Fruit fly (Drosophila melanogaster): Measurements from ENCODE around the gene CG18675.

The CG18675 gene

DNA sequence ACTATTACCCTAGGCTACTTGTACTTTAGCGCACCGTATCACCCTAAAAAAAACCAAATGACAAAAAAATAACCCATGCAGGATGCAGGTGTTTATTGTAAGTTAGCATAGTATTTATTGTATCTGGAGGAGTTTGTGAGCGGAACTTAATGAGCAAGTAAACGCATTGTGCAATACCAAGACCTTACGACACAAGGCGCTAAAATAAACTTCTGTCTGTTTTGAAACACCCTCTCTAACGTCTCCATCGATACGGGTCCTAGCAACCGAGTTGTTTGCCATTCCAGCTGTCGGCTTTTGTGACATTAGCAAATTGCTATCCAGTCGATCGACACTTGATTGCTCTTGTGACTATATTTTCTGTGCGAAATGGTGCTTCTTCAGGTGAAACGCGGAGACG, at the start of gene CG18675:
CG18675 (plus strand) TSS at position 301 of the 400 bp plus-strand sequence.
- TF ChIP-seq CTCF (optimal IDR thresholded peaks at IDR 0.05) (no peak), CG8478 (optimal IDR thresholded peaks at IDR 0.05) (no peak)

DNA sequence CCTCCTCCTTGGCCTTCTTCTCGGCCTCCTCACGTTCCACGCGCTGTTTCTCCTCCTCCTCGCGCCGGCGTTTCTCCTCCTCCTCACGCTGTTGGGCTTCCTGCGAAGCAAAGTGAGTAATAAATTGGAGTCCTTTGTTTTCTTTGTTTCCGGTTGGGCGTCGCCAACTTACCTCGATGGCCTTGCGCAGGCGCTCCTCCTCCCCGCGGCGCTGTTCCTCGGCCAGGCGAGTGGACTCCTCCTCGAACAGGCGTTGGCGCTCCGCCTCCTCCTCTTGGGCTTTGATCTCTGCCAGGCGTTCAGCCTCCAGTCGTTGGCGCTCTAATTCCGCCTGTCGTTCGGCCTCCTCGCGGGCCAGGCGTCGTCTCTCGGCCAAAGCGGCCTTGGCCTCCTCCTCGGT, 48.0 kb upstream of the CG18675 start:
- TF ChIP-seq CG8478 (optimal IDR thresholded peaks at IDR 0.05) (no peak), CTCF (optimal IDR thresholded peaks at IDR 0.05) (no peak)

DNA sequence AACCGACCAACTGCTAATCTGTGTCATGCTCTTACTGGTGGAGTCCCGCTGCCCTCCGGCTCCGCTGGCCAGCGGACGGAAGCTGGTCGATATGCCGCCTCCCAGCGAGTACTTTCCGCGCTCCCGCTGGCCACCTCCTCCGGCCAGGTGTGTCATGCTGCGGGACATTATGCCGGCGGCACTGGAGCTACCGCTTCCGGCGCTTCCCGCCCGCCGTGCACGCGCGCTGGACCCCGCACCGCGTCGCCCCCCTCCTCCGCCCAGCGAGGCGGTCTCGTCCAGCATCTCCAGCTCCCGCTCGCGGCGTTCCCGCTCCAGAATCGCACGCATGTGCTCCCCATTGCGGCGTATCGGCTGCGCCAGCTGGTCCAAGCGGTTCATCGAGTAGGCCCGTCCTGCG, 45.1 kb upstream of the CG18675 start:
- TF ChIP-seq CG8478 (optimal IDR thresholded peaks at IDR 0.05), result no peak
- no peak for TF ChIP-seq CTCF (optimal IDR thresholded peaks at IDR 0.05)

DNA sequence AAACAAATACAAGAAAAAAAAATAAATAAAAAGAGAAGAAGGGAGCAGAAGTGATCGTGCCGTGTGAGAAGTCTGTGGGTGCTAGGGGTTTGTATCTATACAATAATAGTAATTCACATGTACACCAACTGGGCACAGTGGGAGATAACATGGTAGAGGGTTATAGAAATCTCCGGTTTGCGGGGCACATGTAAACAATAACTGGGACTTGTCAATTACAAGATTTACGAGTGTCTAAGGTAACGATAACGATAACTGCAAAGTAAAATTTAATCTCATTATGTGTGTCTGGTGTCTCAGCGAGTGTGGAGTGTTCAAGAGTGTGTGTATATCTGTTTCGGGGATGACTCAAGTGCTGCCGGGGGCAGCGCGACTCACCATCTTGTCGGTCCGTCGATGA, 42.9 kb upstream of the CG18675 start:
- TF ChIP-seq CTCF (optimal IDR thresholded peaks at IDR 0.05) (no peak), CG8478 (optimal IDR thresholded peaks at IDR 0.05) (no peak)

DNA sequence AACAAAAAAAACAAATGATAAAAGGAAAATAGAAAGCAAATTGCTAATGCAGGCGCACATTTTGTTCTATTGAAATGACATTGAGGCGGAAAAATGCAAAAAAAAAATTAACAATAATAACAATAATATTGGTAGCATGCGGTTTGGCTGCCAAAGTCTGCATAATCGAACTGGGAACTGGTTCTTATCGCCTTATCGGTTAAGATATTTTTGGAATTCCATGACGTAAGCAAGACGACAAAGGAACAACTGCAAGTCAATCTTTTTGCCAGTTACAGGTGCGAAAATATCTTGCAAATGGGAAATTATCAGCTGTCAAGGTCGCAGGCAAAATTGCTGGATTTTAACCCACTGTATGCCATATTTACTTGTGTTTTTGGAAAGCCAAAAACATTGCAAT, 41.1 kb upstream of the CG18675 start:
- TF ChIP-seq CTCF (optimal IDR thresholded peaks at IDR 0.05) (no peak), CG8478 (optimal IDR thresholded peaks at IDR 0.05) (no peak)

DNA sequence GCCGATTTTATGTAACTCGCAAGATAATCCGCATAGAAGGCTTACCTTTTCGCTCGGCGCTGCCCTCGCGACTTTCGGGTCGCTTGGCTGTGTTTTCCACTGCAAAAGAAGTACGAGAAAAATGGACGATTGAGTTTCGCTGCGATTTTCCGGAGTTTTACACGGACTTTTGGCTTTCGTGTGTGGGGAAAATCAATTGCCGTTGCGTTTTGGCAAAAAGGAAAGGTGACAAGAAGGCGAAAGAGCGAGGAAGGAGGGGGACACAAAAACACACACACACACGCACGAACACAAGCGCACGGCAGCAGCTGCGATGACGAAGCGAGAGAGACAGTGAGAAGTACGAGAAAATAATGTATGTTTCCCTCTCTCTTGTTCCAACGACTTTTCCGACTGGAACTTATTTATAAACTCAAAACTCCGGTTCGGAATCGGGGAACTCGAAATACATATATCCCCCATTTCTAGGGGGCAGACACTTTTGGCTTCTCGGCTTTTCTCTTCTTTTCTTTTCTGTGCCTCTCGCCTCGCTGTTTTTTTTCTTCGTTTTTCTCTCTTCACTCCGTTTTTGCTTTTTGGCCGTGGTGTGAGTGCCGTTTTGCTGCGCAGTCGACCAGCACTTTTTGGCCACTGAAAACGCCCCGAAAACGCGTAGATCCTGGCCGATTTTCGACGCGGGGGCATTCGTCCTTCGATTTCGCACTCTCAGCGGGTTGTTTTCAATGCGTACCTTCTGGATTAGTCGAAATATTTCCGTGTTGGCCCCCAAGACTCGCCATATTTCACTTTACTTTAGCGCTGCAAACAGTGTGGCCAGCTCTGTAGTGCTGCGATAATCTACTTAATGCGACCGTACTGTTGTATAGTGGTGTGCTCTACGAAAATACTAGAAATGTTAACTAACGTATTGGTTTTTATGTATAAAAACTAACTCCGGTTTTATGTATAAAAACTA, 39.7 kb upstream of the CG18675 start, which contains the start of gene ens:
ens (minus strand) TSS at position 827 of the 955 bp plus-strand sequence.
- TF ChIP-seq CTCF (optimal IDR thresholded peaks at IDR 0.05), result peak in 1 of 2 experiments; percentile 18
- no peak for TF ChIP-seq CG8478 (optimal IDR thresholded peaks at IDR 0.05)

DNA sequence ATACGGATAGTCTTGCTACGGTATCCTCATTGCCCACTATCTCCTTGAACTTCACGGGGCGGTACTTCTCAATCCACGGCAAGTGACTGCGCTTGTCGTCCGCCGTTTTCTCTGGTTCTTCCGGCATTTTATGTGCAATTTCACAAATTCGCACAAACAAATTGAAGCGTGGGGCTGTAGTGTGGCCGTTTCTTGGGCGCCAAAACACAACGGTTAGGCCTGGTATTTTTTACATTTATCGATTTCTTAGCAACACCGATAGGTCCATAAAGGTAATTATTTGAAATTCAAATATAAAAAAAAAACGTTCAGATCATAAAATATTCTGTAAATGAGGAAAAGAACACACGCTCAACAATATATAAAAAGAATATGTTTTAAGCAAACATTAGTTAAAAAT, 37.8 kb upstream of the CG18675 start, which contains the start of gene RfC4:
RfC4 (minus strand) TSS at position 182 of the 400 bp plus-strand sequence.
- TF ChIP-seq CG8478 (optimal IDR thresholded peaks at IDR 0.05), result no peak
- TF ChIP-seq CTCF (optimal IDR thresholded peaks at IDR 0.05), result peak in 1 of 2 experiments; percentile 1

DNA sequence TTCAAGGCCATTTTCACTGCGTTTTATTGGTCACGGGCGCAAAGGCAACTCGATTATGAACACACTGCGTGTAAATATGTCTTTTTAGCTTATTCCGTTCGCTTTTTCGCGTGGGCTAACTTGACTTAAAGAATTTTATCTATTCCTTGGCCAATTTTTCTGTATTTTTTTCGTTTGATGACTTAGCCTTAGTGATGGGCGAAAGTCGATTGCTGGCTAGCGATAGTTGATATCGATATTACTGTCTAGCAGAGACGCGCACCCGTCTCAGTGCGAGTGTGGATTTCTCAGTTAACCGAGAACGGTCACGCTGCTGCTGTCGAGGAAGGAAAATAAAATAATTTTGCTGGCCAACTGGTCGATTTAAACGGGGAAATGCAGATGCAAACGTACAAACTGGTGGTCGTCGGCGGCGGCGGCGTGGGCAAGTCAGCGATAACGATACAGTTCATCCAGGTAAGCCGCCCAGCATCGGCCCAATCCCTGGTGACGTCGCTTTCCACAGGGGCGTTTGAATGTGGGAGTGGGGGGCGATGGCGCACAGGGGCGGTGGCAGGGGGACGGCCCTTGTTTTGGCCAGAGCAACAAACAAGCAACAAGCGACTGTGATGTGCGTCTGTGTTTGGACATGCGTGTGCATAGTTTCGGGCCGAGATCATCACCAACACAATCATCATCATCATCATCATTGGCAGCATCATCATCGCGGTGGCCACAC, 34.7 kb upstream of the CG18675 start, which contains the start of the genes Rop and Ras64B:
Rop (minus strand) TSS at position 193 of the 718 bp plus-strand sequence.
Ras64B (plus strand) TSS at position 273 of the 718 bp plus-strand sequence.
- peak in 1 of 2 experiments; percentile 43 for TF ChIP-seq CTCF (optimal IDR thresholded peaks at IDR 0.05)
- TF ChIP-seq CG8478 (optimal IDR thresholded peaks at IDR 0.05), result no peak

DNA sequence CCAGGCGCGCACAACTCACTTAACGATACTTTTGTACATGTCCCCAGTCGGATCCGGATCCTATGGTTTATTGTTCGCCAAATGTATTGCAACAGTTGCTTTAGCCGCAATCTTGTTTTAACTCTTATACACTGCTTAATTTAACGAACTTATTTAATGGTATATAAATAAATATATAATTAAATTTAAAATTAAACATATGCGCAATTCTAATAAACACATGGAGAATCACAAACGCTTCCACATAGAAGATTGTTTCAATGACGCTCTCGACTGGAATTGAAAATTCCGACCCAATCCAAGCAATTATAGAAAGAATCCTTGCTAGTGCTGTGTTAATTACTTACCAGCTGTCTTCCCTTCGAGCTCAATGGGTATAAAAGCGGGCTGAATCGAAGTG, 32.5 kb upstream of the CG18675 start, which contains the start of gene Akh:
Akh (plus strand) TSS at position 301 of the 400 bp plus-strand sequence.
- no peak for TF ChIP-seq CG8478 (optimal IDR thresholded peaks at IDR 0.05)
- TF ChIP-seq CTCF (optimal IDR thresholded peaks at IDR 0.05), result no peak

DNA sequence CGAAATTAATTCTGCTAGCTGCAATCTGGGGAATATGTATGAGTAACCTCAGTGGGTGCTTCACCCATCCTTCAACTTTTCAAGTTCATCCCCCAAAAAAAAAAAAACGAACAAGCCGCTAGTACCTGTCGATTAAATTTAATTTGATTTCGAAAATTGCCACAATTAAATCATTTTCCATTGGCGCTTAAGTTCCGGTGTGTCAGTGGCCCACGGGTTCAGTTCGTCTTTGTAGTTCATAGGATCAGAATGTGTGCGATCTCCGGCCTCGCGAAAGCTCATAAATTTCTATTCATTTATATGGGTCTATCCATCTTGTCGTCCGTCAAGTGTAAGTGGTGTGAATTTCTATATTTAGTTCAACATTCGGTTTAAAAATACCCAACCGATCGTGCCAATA, 31.6 kb upstream of the CG18675 start, which contains the start of gene CG32260:
CG32260 (plus strand) TSS at position 301 of the 400 bp plus-strand sequence.
- no peak for TF ChIP-seq CTCF (optimal IDR thresholded peaks at IDR 0.05)
- TF ChIP-seq CG8478 (optimal IDR thresholded peaks at IDR 0.05), result no peak

DNA sequence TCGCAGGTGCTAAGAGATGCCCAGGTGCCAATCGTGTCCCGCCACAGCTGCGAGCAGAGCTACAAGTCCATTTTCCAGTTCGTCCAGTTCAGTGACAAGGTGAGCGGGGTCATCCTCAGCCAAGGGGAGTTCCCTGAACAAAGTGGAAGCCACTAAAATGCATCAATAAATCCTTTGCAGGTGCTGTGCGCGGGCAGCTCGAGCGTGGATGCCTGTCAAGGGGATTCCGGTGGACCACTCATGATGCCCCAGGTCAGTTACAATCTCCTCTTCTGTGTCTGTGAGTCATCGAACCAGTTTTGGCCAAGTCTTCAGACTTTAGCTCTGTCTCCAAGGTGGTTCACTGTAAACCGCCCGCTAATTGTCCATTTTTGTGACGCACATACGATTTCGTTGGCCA, 28.5 kb upstream of the CG18675 start:
- TF ChIP-seq CTCF (optimal IDR thresholded peaks at IDR 0.05) (no peak), CG8478 (optimal IDR thresholded peaks at IDR 0.05) (no peak)

DNA sequence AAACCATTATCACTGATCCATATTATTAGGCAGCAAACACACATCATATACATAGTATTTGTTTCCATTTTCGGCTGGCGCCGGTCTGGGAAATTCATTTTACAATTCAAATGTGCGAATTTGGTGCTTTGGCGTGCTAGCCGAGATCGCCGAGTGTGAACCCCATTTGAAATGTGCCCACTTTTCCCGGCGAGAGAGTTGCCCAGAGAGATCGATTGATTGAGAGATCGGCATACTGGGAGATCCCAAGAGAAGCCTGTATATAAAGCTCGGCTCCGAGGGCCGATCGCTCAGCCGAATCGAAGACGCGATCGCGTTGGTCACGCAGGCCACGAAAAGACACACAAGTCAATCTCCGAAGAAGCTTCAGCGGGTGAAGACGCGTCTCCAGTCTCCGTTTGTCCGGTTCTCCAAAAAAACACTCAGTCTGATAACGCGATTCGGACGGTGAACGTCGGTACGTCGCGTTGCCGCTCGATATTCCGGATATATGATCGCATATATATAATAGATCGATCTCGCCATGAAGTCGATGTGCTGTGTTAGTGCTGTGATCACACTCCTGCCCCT, 25.2 kb upstream of the CG18675 start, which contains the start of gene CG1299:
CG1299 (plus strand) TSS at position 291 of the 570 bp plus-strand sequence.
- no peak for TF ChIP-seq CTCF (optimal IDR thresholded peaks at IDR 0.05)
- TF ChIP-seq CG8478 (optimal IDR thresholded peaks at IDR 0.05), result no peak

DNA sequence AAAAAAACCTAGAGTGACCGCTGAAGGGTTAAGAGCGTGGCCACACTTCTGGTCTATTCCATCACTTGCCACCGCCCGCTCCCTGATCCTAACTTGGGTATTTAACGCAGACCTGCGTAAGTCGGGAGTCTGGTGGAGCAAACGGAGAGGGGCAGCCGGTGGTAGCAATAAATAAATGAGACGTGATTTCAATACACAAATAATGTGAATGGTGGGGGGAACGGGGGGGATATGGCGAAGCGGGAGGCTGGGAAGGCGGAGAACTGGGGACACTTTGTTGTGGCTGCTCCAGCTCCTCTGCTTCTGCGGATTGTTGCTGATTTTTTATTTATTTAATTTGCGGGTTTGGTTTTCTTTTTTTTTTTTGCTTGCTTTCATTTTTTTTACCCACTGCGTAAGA, 15.8 kb upstream of the CG18675 start:
- TF ChIP-seq CTCF (optimal IDR thresholded peaks at IDR 0.05) (no peak), CG8478 (optimal IDR thresholded peaks at IDR 0.05) (no peak)

DNA sequence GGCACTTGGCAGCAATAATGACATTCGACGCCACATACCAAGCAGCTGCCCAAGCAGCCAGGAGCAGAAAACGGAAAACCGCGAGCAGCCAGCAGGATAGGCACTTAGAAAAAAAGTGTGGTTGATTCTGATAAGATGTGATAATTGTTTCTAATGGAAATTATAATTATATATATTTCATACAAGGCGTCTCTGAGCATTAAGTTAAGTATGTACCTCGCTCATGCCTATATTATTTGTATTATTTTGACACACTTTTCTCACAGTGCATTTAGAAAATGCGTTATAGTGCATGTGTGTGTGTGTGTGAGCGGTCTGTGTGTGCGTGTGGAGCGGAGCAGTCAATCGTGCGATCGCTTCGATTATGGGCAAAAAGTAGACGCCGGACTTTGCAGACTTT, 15.3 kb upstream of the CG18675 start:
- no peak for TF ChIP-seq CG8478 (optimal IDR thresholded peaks at IDR 0.05)
- no peak for TF ChIP-seq CTCF (optimal IDR thresholded peaks at IDR 0.05)

DNA sequence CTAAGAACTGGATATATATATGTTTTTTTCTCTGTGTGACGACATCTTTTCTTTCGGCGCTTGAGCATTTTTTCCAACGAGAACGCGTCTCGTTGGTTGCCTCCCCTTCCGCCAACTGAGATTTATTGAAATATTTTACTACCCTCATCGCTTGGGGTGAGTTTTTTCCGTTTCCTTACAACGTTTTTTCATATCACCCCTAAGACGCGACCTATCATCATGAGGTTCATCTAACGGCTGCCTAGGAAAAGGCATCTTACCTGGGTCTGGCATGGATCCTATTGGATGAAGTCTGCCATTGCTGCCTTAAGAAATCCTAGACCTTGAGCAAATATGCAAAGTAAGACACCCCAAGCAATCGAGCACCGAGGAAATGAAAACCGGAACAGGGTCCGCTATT, 14.4 kb upstream of the CG18675 start:
- TF ChIP-seq CTCF (optimal IDR thresholded peaks at IDR 0.05), result no peak
- TF ChIP-seq CG8478 (optimal IDR thresholded peaks at IDR 0.05), result no peak
